Worm (Caenorhabditis elegans) whole organism, young adult: ENCODE results near the gene D1086.6.

ENCODE experiments used
- B0019.2 ChIP-seq: fragments of 200-800 bp; sonication (Bioruptor generic); conservative IDR thresholded peaks from 2 replicates; pipeline ENCODE4 v1.3.6; 2022; ENCODE audit warnings: missing genetic modification reagents, missing genetic modification characterization, missing compliant biosample characterization
- B0336.3 ChIP-seq: fragments of 200-800 bp; sonication (Bioruptor generic); IDR thresholded peaks from 2 replicates; pipeline ENCODE4 v1.3.6; 2022; ENCODE audit warnings: missing genetic modification characterization, missing compliant biosample characterization
- C06A6.2 ChIP-seq: fragments of 200-800 bp; sonication (Bioruptor generic); conservative IDR thresholded peaks from 2 replicates; pipeline ENCODE4 v1.3.6; 2022; ENCODE audit warnings: missing genetic modification characterization, missing compliant biosample characterization
- F10E7.11 ChIP-seq: sonication (generic microtip); optimal IDR thresholded peaks from 2 replicates; lab custom pipeline; 2017; ENCODE audit warnings: mild to moderate bottlenecking, missing genetic modification characterization, moderate library complexity, missing compliant biosample characterization
- F39B2.1 ChIP-seq: fragments of 200-800 bp; sonication (Bioruptor generic); IDR thresholded peaks from 2 replicates; pipeline ENCODE4 v1.3.6; 2022; ENCODE audit warnings: missing genetic modification reagents, missing genetic modification characterization, missing compliant biosample characterization
- F55B11.4 ChIP-seq: sonication (generic microtip); optimal IDR thresholded peaks from 2 replicates; lab custom pipeline; 2016; ENCODE audit warnings: missing compliant biosample characterization, missing genetic modification characterization, borderline replicate concordance; ENCODE audit not compliant: insufficient read depth
- K11D2.4 ChIP-seq: fragments of 200-800 bp; sonication (Bioruptor generic); IDR thresholded peaks from 2 replicates; pipeline ENCODE4 v1.3.6; 2022; ENCODE audit warnings: missing genetic modification reagents, missing genetic modification characterization, missing compliant biosample characterization
- T26A5.8 ChIP-seq: sonication (generic microtip); optimal IDR thresholded peaks from 2 replicates; lab custom pipeline; 2016; ENCODE audit warnings: missing genetic modification characterization, missing compliant biosample characterization
- Y53F4B.3 ChIP-seq: fragments of 200-800 bp; sonication (Bioruptor generic); IDR thresholded peaks from 2 replicates; pipeline ENCODE4 v1.3.6; 2022; ENCODE audit warnings: missing genetic modification reagents, missing genetic modification characterization, missing compliant biosample characterization
- Y67H2A.10 ChIP-seq: fragments of 200-800 bp; sonication (Bioruptor generic); conservative IDR thresholded peaks from 2 replicates; pipeline ENCODE4 v1.3.6; 2022; ENCODE audit warnings: missing genetic modification reagents, missing genetic modification characterization, missing compliant biosample characterization
- Y79H2A.3 ChIP-seq: fragments of 200-800 bp; sonication (Bioruptor generic); conservative IDR thresholded peaks from 2 replicates; pipeline ENCODE4 v1.3.6; 2022; ENCODE audit warnings: missing genetic modification reagents, missing genetic modification characterization, missing compliant biosample characterization
- athp-1 ChIP-seq: sonication (generic microtip); optimal IDR thresholded peaks from 2 replicates; lab custom pipeline; 2017; ENCODE audit warnings: mild to moderate bottlenecking, missing genetic modification characterization, missing compliant biosample characterization
- attf-3 ChIP-seq: fragments of 200-800 bp; sonication (Bioruptor generic); conservative IDR thresholded peaks from 2 replicates; pipeline ENCODE4 v1.3.6; 2022; ENCODE audit warnings: missing genetic modification reagents, missing genetic modification characterization, missing compliant biosample characterization
- attf-6 ChIP-seq: fragments of 200-800 bp; sonication (Bioruptor generic); IDR thresholded peaks from 2 replicates; pipeline ENCODE4 v1.3.6; 2022; ENCODE audit warnings: missing genetic modification reagents, missing genetic modification characterization, missing compliant biosample characterization
- cebp-1 ChIP-seq, 2 experiments: fragments of 200-800 bp in 1 of 2; sonication (Bioruptor generic) in 1 of 2; sonication (generic microtip) in 1 of 2; IDR thresholded peaks in 1 of 2; optimal IDR thresholded peaks in 1 of 2; 2 replicates each; pipeline versions ENCODE4 v1.3.6 to Lab custom; 2017 to 2022; ENCODE audit warnings: missing compliant biosample characterization in 2 of 2, missing genetic modification characterization in 2 of 2, mild to moderate bottlenecking in 1 of 2, missing genetic modification reagents in 1 of 2, moderate library complexity in 1 of 2
- dpff-1 ChIP-seq: sonication (generic microtip); optimal IDR thresholded peaks from 2 replicates; lab custom pipeline; 2017; ENCODE audit warnings: mild to moderate bottlenecking, missing genetic modification characterization, missing compliant biosample characterization
- egl-44 ChIP-seq: fragments of 200-800 bp; sonication (Bioruptor generic); IDR thresholded peaks from 2 replicates; pipeline ENCODE4 v1.3.6; 2022; ENCODE audit warnings: missing genetic modification reagents, missing genetic modification characterization, missing compliant biosample characterization
- ets-4 ChIP-seq: fragments of 200-800 bp; sonication (Bioruptor generic); optimal IDR thresholded peaks from 2 replicates; lab custom pipeline; 2018; ENCODE audit warnings: mild to moderate bottlenecking, missing genetic modification characterization, missing compliant biosample characterization
- hlh-12 ChIP-seq: sonication (generic microtip); optimal IDR thresholded peaks from 2 replicates; lab custom pipeline; 2016; ENCODE audit warnings: missing genetic modification characterization, missing compliant biosample characterization
- hsf-1 ChIP-seq: fragments of 200-800 bp; sonication (Bioruptor generic); IDR thresholded peaks from 2 replicates; pipeline ENCODE4 v1.3.6; 2022; ENCODE audit warnings: missing genetic modification reagents, missing genetic modification characterization, missing compliant biosample characterization
- lag-1 ChIP-seq: fragments of 200-800 bp; sonication (Bioruptor generic); IDR thresholded peaks from 2 replicates; pipeline ENCODE4 v1.3.6; 2022; ENCODE audit warnings: missing genetic modification reagents, missing genetic modification characterization, missing compliant biosample characterization
- let-607 ChIP-seq, 2 experiments: fragments of 200-800 bp in 1 of 2; sonication (Bioruptor generic) in 1 of 2; sonication (generic microtip) in 1 of 2; optimal IDR thresholded peaks; 2 replicates each; lab custom pipeline; 2016 to 2018; ENCODE audit warnings: mild to moderate bottlenecking in 2 of 2, missing compliant biosample characterization in 2 of 2, missing genetic modification characterization in 2 of 2, moderate library complexity in 2 of 2, missing genotype in 1 of 2
- lin-26 ChIP-seq: fragments of 200-800 bp; sonication (Bioruptor generic); IDR thresholded peaks from 2 replicates; pipeline ENCODE4 v1.3.6; 2022; ENCODE audit warnings: missing genetic modification reagents, missing genetic modification characterization, missing compliant biosample characterization
- lin-54 ChIP-seq: fragments of 200-800 bp; sonication (Bioruptor generic); optimal IDR thresholded peaks from 2 replicates; lab custom pipeline; 2018; ENCODE audit warnings: mild to moderate bottlenecking, missing genetic modification characterization, missing compliant biosample characterization
- lsl-1 ChIP-seq: fragments of 200-800 bp; sonication (Bioruptor generic); optimal IDR thresholded peaks from 2 replicates; lab custom pipeline; 2018; ENCODE audit warnings: mild to moderate bottlenecking, missing genetic modification characterization, moderate library complexity, missing compliant biosample characterization
- lsy-27 ChIP-seq: sonication (generic microtip); optimal IDR thresholded peaks from 2 replicates; lab custom pipeline; 2017; ENCODE audit warnings: missing genetic modification characterization, mild to moderate bottlenecking, missing compliant biosample characterization, antibody characterized with exemption, missing genotype, borderline replicate concordance; ENCODE audit not compliant: insufficient read depth
- madf-6 ChIP-seq: fragments of 200-800 bp; sonication (Bioruptor generic); IDR thresholded peaks from 2 replicates; pipeline ENCODE4 v1.3.6; 2022; ENCODE audit warnings: missing genetic modification reagents, missing genetic modification characterization, missing compliant biosample characterization
- mel-28 ChIP-seq: sonication (generic microtip); optimal IDR thresholded peaks from 2 replicates; lab custom pipeline; 2016; ENCODE audit warnings: borderline replicate concordance, mild to moderate bottlenecking, missing genetic modification characterization, missing compliant biosample characterization
- mxl-1 ChIP-seq: sonication (generic microtip); optimal IDR thresholded peaks from 2 replicates; lab custom pipeline; 2016; ENCODE audit warnings: missing genetic modification characterization, missing compliant biosample characterization
- nfya-1 ChIP-seq: sonication (generic microtip); optimal IDR thresholded peaks from 2 replicates; lab custom pipeline; 2017; ENCODE audit warnings: antibody characterized with exemption, missing compliant biosample characterization, missing genetic modification characterization, borderline replicate concordance; ENCODE audit not compliant: insufficient read depth
- nhr-120 ChIP-seq: fragments of 200-800 bp; sonication (Bioruptor generic); IDR thresholded peaks from 2 replicates; pipeline ENCODE4 v1.3.6; 2022; ENCODE audit warnings: missing genetic modification characterization, missing compliant biosample characterization
- nhr-179 ChIP-seq: sonication (generic microtip); optimal IDR thresholded peaks from 2 replicates; lab custom pipeline; 2016; ENCODE audit warnings: mild to moderate bottlenecking, missing genetic modification characterization, missing compliant biosample characterization
- nhr-80 ChIP-seq: sonication (generic microtip); optimal IDR thresholded peaks from 2 replicates; lab custom pipeline; 2016; ENCODE audit warnings: missing genetic modification characterization, missing compliant biosample characterization
- pbrm-1 ChIP-seq: fragments of 200-800 bp; sonication (Bioruptor generic); IDR thresholded peaks from 2 replicates; pipeline ENCODE4 v1.3.6; 2022; ENCODE audit warnings: missing genetic modification reagents, missing genetic modification characterization, missing compliant biosample characterization
- rec-8 ChIP-seq, 2 experiments: sonication (generic microtip); optimal IDR thresholded peaks; 2 replicates each; lab custom pipeline; 2016; ENCODE audit warnings: mild to moderate bottlenecking in 2 of 2, missing genetic modification characterization in 2 of 2, missing genetic modification reagents in 2 of 2, missing genotype in 2 of 2, missing biosample characterization in 1 of 2, missing compliant biosample characterization in 1 of 2, moderate library complexity in 1 of 2
- repo-1 ChIP-seq: sonication (generic microtip); optimal IDR thresholded peaks from 2 replicates; lab custom pipeline; 2017; ENCODE audit warnings: mild to moderate bottlenecking, missing genetic modification characterization, missing compliant biosample characterization
- sdz-38 ChIP-seq: sonication (generic microtip); optimal IDR thresholded peaks from 2 replicates; lab custom pipeline; 2016; ENCODE audit warnings: missing genotype, missing genetic modification characterization, missing compliant biosample characterization
- snpc-3.4 ChIP-seq: sonication (generic microtip); optimal IDR thresholded peaks from 2 replicates; lab custom pipeline; 2017; ENCODE audit warnings: missing genetic modification characterization, mild to moderate bottlenecking, missing compliant biosample characterization, antibody characterized with exemption, moderate library complexity, missing genotype, missing genetic modification reagents
- snpc-4 ChIP-seq, 5 experiments: fragments of 150-350 bp in 1 of 5; sonication (generic microtip) in 4 of 5; optimal IDR thresholded peaks; 2 replicates each; lab custom pipeline; 2014 to 2018; ENCODE audit warnings: missing genetic modification characterization in 5 of 5, missing biosample characterization in 3 of 5, antibody characterized with exemption in 2 of 5, mild to moderate bottlenecking in 2 of 5, missing compliant biosample characterization in 2 of 5, missing genotype in 2 of 5, moderate library complexity in 2 of 5, missing genetic modification reagents in 1 of 5
- tbp1 ChIP-seq: fragments of 200-800 bp; sonication (Bioruptor generic); optimal IDR thresholded peaks from 2 replicates; lab custom pipeline; 2018; ENCODE audit warnings: mild to moderate bottlenecking, missing genetic modification characterization, missing compliant biosample characterization
- tbx-9 ChIP-seq: sonication (generic microtip); optimal IDR thresholded peaks from 2 replicates; lab custom pipeline; 2016; ENCODE audit warnings: borderline replicate concordance, missing genetic modification characterization, inconsistent platforms, missing compliant biosample characterization
- tlf-1 ChIP-seq: fragments of 200-800 bp; sonication (Bioruptor generic); optimal IDR thresholded peaks from 2 replicates; lab custom pipeline; 2018; ENCODE audit warnings: mild to moderate bottlenecking, missing genetic modification characterization, missing compliant biosample characterization
- unc-130 ChIP-seq: sonication (generic microtip); optimal IDR thresholded peaks from 2 replicates; lab custom pipeline; 2016; ENCODE audit warnings: missing genetic modification reagents, missing genetic modification characterization, missing compliant biosample characterization
- zfh-2 ChIP-seq: fragments of 200-800 bp; sonication (Bioruptor generic); conservative IDR thresholded peaks from 2 replicates; pipeline ENCODE4 v1.3.6; 2022; ENCODE audit warnings: missing genetic modification reagents, missing genetic modification characterization, missing compliant biosample characterization
- ztf-26 ChIP-seq: sonication (generic microtip); optimal IDR thresholded peaks from 2 replicates; lab custom pipeline; 2017; ENCODE audit warnings: missing genetic modification characterization, missing compliant biosample characterization
- ztf-3 ChIP-seq: fragments of 200-800 bp; sonication (Bioruptor generic); optimal IDR thresholded peaks from 2 replicates; lab custom pipeline; 2018; ENCODE audit warnings: mild to moderate bottlenecking, missing genetic modification characterization, missing compliant biosample characterization
- ztf-6 ChIP-seq: fragments of 200-800 bp; sonication (Bioruptor generic); IDR thresholded peaks from 2 replicates; pipeline ENCODE4 v1.3.6; 2022; ENCODE audit warnings: missing genetic modification reagents, missing genetic modification characterization, missing compliant biosample characterization

D1086.6 gene

ce11 chrV:14092403-14092802, 12.8 kb downstream of the D1086.6 start, which contains the start of gene D1086.3 (continued):
- TF ChIP-seq nfya-1 (tag; lab: Kevin White, UChicago) (no peak), egl-44 (0 out of 2 replicates have a peak, but pooled peaks have one; percentile 11), athp-1 (tag; lab: Kevin White, UChicago) (no peak), snpc-3.4 (tag; lab: Kevin White, UChicago) (peak; percentile 98), nhr-120 (GFP tag; lab: Robert Waterston, UW) (no peak), B0019.2 (GFP tag; lab: Robert Waterston, UW) (no peak), C06A6.2 (no peak), mel-28 (no peak), let-607 (tag; optimal IDR thresholded peaks at IDR 0.05; lab: Kevin White, UChicago) (no peak), Y67H2A.10 (GFP tag; lab: Robert Waterston, UW) (no peak), zfh-2 (no peak), nhr-179 (tag; lab: Kevin White, UChicago) (no peak), hsf-1 (GFP tag; lab: Robert Waterston, UW) (no peak), Y79H2A.3 (GFP tag; lab: Robert Waterston, UW) (no peak), unc-130 (GFP tag; lab: Kevin White, UChicago) (peak; percentile 59), sdz-38 (tag; lab: Kevin White, UChicago) (no peak), T26A5.8 (tag; lab: Kevin White, UChicago) (no peak), snpc-4 (GFP tag; optimal IDR thresholded peaks at IDR 0.05; lab: Kevin White, UChicago) (peak; percentile 97), snpc-4 (tag; optimal IDR thresholded peaks at IDR 0.05; lab: Kevin White, UChicago) (peak; percentile 95 to 99 (median 97)), Y53F4B.3 (GFP tag; lab: Robert Waterston, UW) (peak; percentile 21; the same call in 1 of the 2 replicates), F55B11.4 (tag; lab: Kevin White, UChicago) (no peak), ztf-3 (GFP tag; lab: Kevin White, UChicago) (no peak), rec-8 (tag; optimal IDR thresholded peaks at IDR 0.05; lab: Kevin White, UChicago) (peak; percentile 16 to 38), dpff-1 (tag; lab: Kevin White, UChicago) (no peak), ztf-6 (GFP tag; lab: Robert Waterston, UW) (no peak), attf-3 (GFP tag; lab: Robert Waterston, UW) (peak; percentile 32; the same call in 1 of the 2 replicates), lin-54 (peak; percentile 63), ets-4 (GFP tag; lab: Kevin White, UChicago) (no peak), mxl-1 (tag; lab: Kevin White, UChicago) (peak; percentile 51), B0336.3 (peak; percentile 73), lsy-27 (tag; lab: Kevin White, UChicago) (no peak), lsl-1 (GFP tag; lab: Kevin White, UChicago) (peak; percentile 73), nhr-80 (no peak), tlf-1 (GFP tag; lab: Kevin White, UChicago) (no peak), cebp-1 (GFP tag; IDR thresholded peaks at IDR 0.05; lab: Robert Waterston, UW) (no peak), cebp-1 (tag; optimal IDR thresholded peaks at IDR 0.05; lab: Kevin White, UChicago) (no peak), lag-1 (GFP tag; lab: Robert Waterston, UW) (no peak), F10E7.11 (tag; lab: Kevin White, UChicago) (no peak), tbx-9 (tag; lab: Kevin White, UChicago) (no peak), attf-6 (peak; percentile 93), ztf-26 (tag; lab: Kevin White, UChicago) (no peak), repo-1 (peak; percentile 52), K11D2.4 (no peak), F39B2.1 (no peak), pbrm-1 (GFP tag; lab: Robert Waterston, UW) (peak; percentile 95), tbp1 (GFP tag; lab: Kevin White, UChicago) (peak; percentile 80), madf-6 (GFP tag; lab: Robert Waterston, UW) (peak; percentile 88), hlh-12 (tag; lab: Kevin White, UChicago) (no peak), lin-26 (0 out of 2 replicates have a peak, but pooled peaks have one; percentile 54)
